Worm (Caenorhabditis elegans) whole organism, L4/young adult: ENCODE data around the gene F37C4.5.

Experiments used
- W03F9.2 ChIP-seq: fragments of 150-350 bp; optimal IDR thresholded peaks from 2 replicates; lab custom pipeline; 2014; ENCODE audit warnings: missing biosample characterization, missing genetic modification characterization
- dao-5 ChIP-seq: sonication (generic microtip); optimal IDR thresholded peaks from 2 replicates; lab custom pipeline; 2016; ENCODE audit warnings: missing genotype, missing genetic modification characterization, moderate library complexity, missing compliant biosample characterization

ce11 chrIV:3841607-3842006, 32.0 kb downstream of the F37C4.5 start:
- TF ChIP-seq dao-5 (no peak), W03F9.2 (tag; lab: Kevin White, UChicago) (no peak)
